Worm (Caenorhabditis elegans) whole organism, late embryonic: ENCODE results near the gene Y38C1AA.6.

Source experiments
- F13H6.1 ChIP-seq: sonication (generic microtip); optimal IDR thresholded peaks from 2 replicates; lab custom pipeline; 2016; ENCODE audit warnings: missing genetic modification characterization, missing compliant biosample characterization
- ama-1 ChIP-seq: fragments of 150-350 bp; optimal IDR thresholded peaks from 2 replicates; lab custom pipeline; 2014
- ceh-24 ChIP-seq: sonication (generic microtip); optimal IDR thresholded peaks from 2 replicates; lab custom pipeline; 2016; ENCODE audit warnings: mild to moderate bottlenecking, missing genetic modification characterization, missing compliant biosample characterization
- che-1 ChIP-seq: sonication (generic microtip); optimal IDR thresholded peaks from 2 replicates; lab custom pipeline; 2016; ENCODE audit warnings: mild to moderate bottlenecking, missing genetic modification characterization, missing compliant biosample characterization
- dve-1 ChIP-seq: sonication (generic microtip); optimal IDR thresholded peaks from 2 replicates; lab custom pipeline; 2017; ENCODE audit warnings: antibody characterized with exemption, mild to moderate bottlenecking, missing genetic modification characterization, missing compliant biosample characterization
- mec-3 ChIP-seq: sonication (generic microtip); optimal IDR thresholded peaks from 2 replicates; lab custom pipeline; 2016; ENCODE audit warnings: borderline replicate concordance, missing genetic modification characterization, missing compliant biosample characterization
- nhr-232 ChIP-seq: sonication (generic microtip); optimal IDR thresholded peaks from 2 replicates; lab custom pipeline; 2016; ENCODE audit warnings: missing genetic modification characterization, missing compliant biosample characterization
- npax-4 ChIP-seq: sonication (generic microtip); optimal IDR thresholded peaks from 2 replicates; lab custom pipeline; 2016; ENCODE audit warnings: missing genetic modification characterization, missing compliant biosample characterization
- pqm-1 ChIP-seq: sonication (generic microtip); optimal IDR thresholded peaks from 2 replicates; lab custom pipeline; 2016; ENCODE audit warnings: missing genetic modification characterization, missing compliant biosample characterization
- rnt-1 ChIP-seq: sonication (generic microtip); optimal IDR thresholded peaks from 2 replicates; lab custom pipeline; 2016; ENCODE audit warnings: missing genetic modification characterization, missing compliant biosample characterization

- TF ChIP-seq ceh-24 (tag; lab: Kevin White, UChicago) (no peak), mec-3 (no peak), dve-1 (no peak), rnt-1 (tag; lab: Kevin White, UChicago) (no peak), ama-1 (no peak), pqm-1 (no peak), nhr-232 (tag; lab: Kevin White, UChicago) (no peak), npax-4 (tag; lab: Kevin White, UChicago) (no peak), che-1 (tag; lab: Kevin White, UChicago) (no peak), F13H6.1 (tag; lab: Kevin White, UChicago) (no peak)
Measured at ce11 chrIV:149794-150193, 12.8 kb upstream of the Y38C1AA.6 start.
